Worm (Caenorhabditis elegans) whole organism, L4 larva: ENCODE results near the gene C30H6.12.
A peak's percentile ranks its signal among the peaks of the same experiment; 100 is the strongest.

Experiments used
- F49E8.2 ChIP-seq: sonication (generic microtip); optimal IDR thresholded peaks from 2 replicates; lab custom pipeline; 2016; ENCODE audit warnings: missing compliant biosample characterization, mild to moderate bottlenecking, missing genetic modification characterization, borderline replicate concordance
- Y105C5A.15 ChIP-seq: fragments of 200-800 bp; sonication (Bioruptor generic); IDR thresholded peaks from 2 replicates; pipeline ENCODE4 v1.3.6; 2022; ENCODE audit warnings: missing genetic modification characterization, missing compliant biosample characterization
- Y48G9A.11 ChIP-seq: fragments of 200-800 bp; sonication (Bioruptor generic); IDR thresholded peaks from 2 replicates; pipeline ENCODE4 v1.3.6; 2022; ENCODE audit warnings: missing genetic modification reagents, missing genetic modification characterization, missing compliant biosample characterization
- Y5F2A.4 ChIP-seq: fragments of 200-800 bp; sonication (Bioruptor generic); optimal IDR thresholded peaks from 2 replicates; lab custom pipeline; 2018; ENCODE audit warnings: mild to moderate bottlenecking, missing genetic modification characterization, missing compliant biosample characterization
- ZK337.2 ChIP-seq: fragments of 200-800 bp; sonication (Bioruptor generic); IDR thresholded peaks from 2 replicates; pipeline ENCODE4 v1.3.6; 2022; ENCODE audit warnings: missing genetic modification reagents, missing genetic modification characterization, missing compliant biosample characterization
- ZK546.5 ChIP-seq, 2 experiments: sonication (generic microtip); optimal IDR thresholded peaks; 2 replicates each; lab custom pipeline; 2017; ENCODE audit warnings: missing biosample characterization in 2 of 2, missing genetic modification characterization in 2 of 2
- aha-1 ChIP-seq: fragments of 150-350 bp; peaks from one replicate; lab custom pipeline; 2014; ENCODE audit warnings: missing biosample characterization, missing genetic modification characterization
- arid-1 ChIP-seq: fragments of 200-800 bp; sonication (Bioruptor generic); conservative IDR thresholded peaks from 2 replicates; pipeline ENCODE4 v1.3.6; 2022; ENCODE audit warnings: missing genetic modification reagents, missing genetic modification characterization, missing compliant biosample characterization
- attf-4 ChIP-seq: sonication (generic microtip); optimal IDR thresholded peaks from 3 replicates; lab custom pipeline; 2017; ENCODE audit warnings: missing biosample characterization, missing genetic modification characterization
- ceh-62 ChIP-seq: sonication (generic microtip); optimal IDR thresholded peaks from 2 replicates; lab custom pipeline; 2017; ENCODE audit warnings: missing biosample characterization, missing genetic modification characterization
- ceh-82 ChIP-seq: sonication (generic microtip); optimal IDR thresholded peaks from 2 replicates; lab custom pipeline; 2017; ENCODE audit warnings: missing biosample characterization, missing genetic modification characterization
- ces-1 ChIP-seq: fragments of 150-350 bp; sonication (generic microtip); optimal IDR thresholded peaks from 4 replicates; lab custom pipeline; 2014; ENCODE audit warnings: missing biosample characterization, missing genetic modification reagents, missing genetic modification characterization
- dpl-1 ChIP-seq: fragments of 150-350 bp; optimal IDR thresholded peaks from 2 replicates; lab custom pipeline; 2014; ENCODE audit warnings: missing biosample characterization, missing genetic modification reagents, missing genetic modification characterization
- duxl-1 ChIP-seq: sonication (generic microtip); optimal IDR thresholded peaks from 2 replicates; lab custom pipeline; 2016; ENCODE audit warnings: mild to moderate bottlenecking, missing genetic modification characterization, moderate library complexity, missing compliant biosample characterization; ENCODE audit not compliant: poor library complexity
- dve-1 ChIP-seq: sonication (generic microtip); optimal IDR thresholded peaks from 2 replicates; lab custom pipeline; 2017; ENCODE audit warnings: antibody characterized with exemption, mild to moderate bottlenecking, missing genetic modification characterization, missing compliant biosample characterization; ENCODE audit not compliant: insufficient read depth
- fos-1 ChIP-seq: fragments of 150-350 bp; optimal IDR thresholded peaks from 2 replicates; lab custom pipeline; 2014; ENCODE audit warnings: missing biosample characterization, missing genetic modification characterization
- hlh-11 ChIP-seq: fragments of 200-800 bp; sonication (Bioruptor generic); optimal IDR thresholded peaks from 2 replicates; lab custom pipeline; 2018; ENCODE audit warnings: mild to moderate bottlenecking, missing genetic modification characterization, missing compliant biosample characterization
- hmg-1.1 ChIP-seq: fragments of 200-800 bp; sonication (Bioruptor generic); IDR thresholded peaks from 2 replicates; pipeline ENCODE4 v1.3.6; 2022; ENCODE audit warnings: missing genetic modification reagents, missing genetic modification characterization, missing compliant biosample characterization
- jun-1 ChIP-seq: fragments of 150-350 bp; optimal IDR thresholded peaks from 2 replicates; lab custom pipeline; 2014; ENCODE audit warnings: missing biosample characterization, missing genetic modification reagents, missing genetic modification characterization
- lin-29 ChIP-seq: fragments of 200-800 bp; sonication (Bioruptor generic); IDR thresholded peaks from 2 replicates; pipeline ENCODE4 v1.3.6; 2022; ENCODE audit warnings: missing genetic modification reagents, missing genetic modification characterization, missing compliant biosample characterization
- lin-39 ChIP-seq: fragments of 150-350 bp; optimal IDR thresholded peaks from 2 replicates; lab custom pipeline; 2014; ENCODE audit warnings: missing biosample characterization, missing genetic modification reagents, missing genetic modification characterization
- lir-3 ChIP-seq: sonication (generic microtip); optimal IDR thresholded peaks from 2 replicates; lab custom pipeline; 2016; ENCODE audit warnings: mild to moderate bottlenecking, missing genetic modification characterization, missing compliant biosample characterization
- madf-9 ChIP-seq: fragments of 200-800 bp; sonication (Bioruptor generic); conservative IDR thresholded peaks from 2 replicates; pipeline ENCODE4 v1.3.6; 2022; ENCODE audit warnings: missing genetic modification reagents, missing genetic modification characterization, missing compliant biosample characterization
- mdt-29 ChIP-seq: fragments of 200-800 bp; sonication (Bioruptor generic); IDR thresholded peaks from 2 replicates; pipeline ENCODE4 v1.3.6; 2022; ENCODE audit warnings: missing genetic modification reagents, missing genetic modification characterization, missing compliant biosample characterization
- nhr-10 ChIP-seq: fragments of 150-350 bp; optimal IDR thresholded peaks from 2 replicates; lab custom pipeline; 2014; ENCODE audit warnings: missing biosample characterization, missing genetic modification characterization
- nhr-237 ChIP-seq: sonication (generic microtip); optimal IDR thresholded peaks from 2 replicates; lab custom pipeline; 2017; ENCODE audit warnings: missing biosample characterization, missing genetic modification characterization
- nhr-28 ChIP-seq: fragments of 150-350 bp; optimal IDR thresholded peaks from 2 replicates; lab custom pipeline; 2014; ENCODE audit warnings: missing biosample characterization, missing genetic modification characterization
- nhr-77 ChIP-seq: fragments of 150-350 bp; optimal IDR thresholded peaks from 2 replicates; lab custom pipeline; 2014; ENCODE audit warnings: missing biosample characterization, missing genetic modification characterization
- rbr-2 ChIP-seq: sonication (generic microtip); optimal IDR thresholded peaks from 2 replicates; lab custom pipeline; 2016; ENCODE audit warnings: missing genotype, missing genetic modification characterization, missing compliant biosample characterization
- saeg-2 ChIP-seq: fragments of 200-800 bp; sonication (Bioruptor generic); IDR thresholded peaks from 2 replicates; pipeline ENCODE4 v1.3.6; 2022; ENCODE audit warnings: missing genetic modification reagents, missing genetic modification characterization, missing compliant biosample characterization
- sdz-12 ChIP-seq: fragments of 200-800 bp; sonication (Bioruptor generic); optimal IDR thresholded peaks from 2 replicates; lab custom pipeline; 2018; ENCODE audit warnings: mild to moderate bottlenecking, missing genetic modification characterization, missing compliant biosample characterization
- tag-97 ChIP-seq: fragments of 200-800 bp; sonication (Bioruptor generic); IDR thresholded peaks from 2 replicates; pipeline ENCODE4 v1.3.6; 2022; ENCODE audit warnings: missing genetic modification characterization, missing compliant biosample characterization
- tra-1 ChIP-seq: fragments of 200-800 bp; sonication (Bioruptor generic); IDR thresholded peaks from 2 replicates; pipeline ENCODE4 v1.3.6; 2022; ENCODE audit warnings: missing genetic modification reagents, missing genetic modification characterization, missing compliant biosample characterization
- unc-62 ChIP-seq, 3 experiments: fragments of 150-350 bp in 1 of 3; sonication (generic microtip); optimal IDR thresholded peaks in 2 of 3; peaks in 1 of 3; 1 replicate in 1 of 3; 2 replicates in 2 of 3; lab custom pipeline; 2014 to 2017; ENCODE audit warnings: missing biosample characterization in 3 of 3, missing genetic modification characterization in 3 of 3, missing genetic modification reagents in 3 of 3, missing genotype in 1 of 3
- zag-1 ChIP-seq: fragments of 150-350 bp; optimal IDR thresholded peaks from 2 replicates; lab custom pipeline; 2014; ENCODE audit warnings: missing biosample characterization, missing genetic modification characterization
- ztf-11 ChIP-seq: fragments of 150-350 bp; optimal IDR thresholded peaks from 2 replicates; lab custom pipeline; 2014; ENCODE audit warnings: missing biosample characterization, missing genetic modification characterization

Gene C30H6.12

DNA sequence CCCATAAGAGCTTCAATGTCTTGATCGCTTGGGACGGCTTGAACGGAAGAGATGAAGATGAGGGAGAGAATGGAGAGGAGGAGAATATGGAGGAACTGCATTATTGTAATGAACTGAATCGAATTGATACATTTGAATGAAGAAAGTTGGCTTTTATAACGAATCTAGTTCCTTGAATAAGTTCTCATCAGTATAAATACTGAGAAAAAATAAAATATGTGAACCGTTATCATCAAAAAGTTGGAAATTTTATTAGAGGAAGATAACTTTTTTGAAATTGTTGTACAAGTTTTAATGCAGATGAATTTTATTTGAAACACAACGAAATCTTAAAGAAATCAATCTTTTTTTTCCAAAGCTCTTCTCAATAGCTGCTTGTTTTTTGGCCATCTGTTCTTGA is 23.9 kb downstream of the C30H6.12 start, which contains the start of gene T02D1.7 (continued):
- TF ChIP-seq hlh-11 (tag; lab: Kevin White, UChicago) = no peak

ce11 chrIV:17407491-17407890 is 24.3 kb downstream of the C30H6.12 start, which contains the start of gene T02D1.9:
T02D1.9 (minus strand) TSS chrIV:17407591.
- TF ChIP-seq aha-1 (tag; lab: Kevin White, UChicago) = peak; percentile 26
- TF ChIP-seq ztf-11 (tag; lab: Kevin White, UChicago) = no peak
- no peak for TF ChIP-seq nhr-77 (tag; lab: Kevin White, UChicago)
- TF ChIP-seq ZK546.5 (tag; optimal IDR thresholded peaks at IDR 0.05; lab: Kevin White, UChicago) = no peak

ce11 chrIV:17413343-17413742 is 30.2 kb downstream of the C30H6.12 start:
- no peak for TF ChIP-seq lin-29
- TF ChIP-seq unc-62 (GFP tag; optimal IDR thresholded peaks at IDR 0.05 in 1 of 2; lab: Kevin White, UChicago) = peak in 1 of 2 experiments; percentile 90
- no peak for TF ChIP-seq unc-62 (tag; optimal IDR thresholded peaks at IDR 0.05; lab: Kevin White, UChicago)

DNA sequence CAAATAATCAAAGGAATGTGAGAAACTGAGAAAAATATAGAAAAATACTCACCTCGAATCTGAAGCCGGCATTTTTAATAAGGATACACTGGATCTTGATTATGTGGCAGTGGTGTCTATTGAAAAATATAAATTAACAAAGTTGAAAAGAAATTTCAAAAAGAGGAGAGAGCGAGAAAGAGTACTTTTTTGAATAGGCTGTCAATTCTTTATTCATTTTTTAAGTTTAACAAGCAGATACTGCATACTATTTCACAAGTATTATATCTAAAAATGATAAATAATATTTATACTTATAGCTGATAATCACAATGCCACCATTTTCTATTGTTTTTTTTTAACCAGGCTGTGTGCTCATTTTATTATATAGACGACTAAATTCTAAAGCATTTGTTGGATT is 34.6 kb downstream of the C30H6.12 start, which contains the start of gene npr-26:
TSS of gene npr-26 (minus strand) at position 101 of the 400 bp plus-strand sequence.
- TF ChIP-seq dpl-1 (GFP tag; lab: Kevin White, UChicago) (no peak), tag-97 (GFP tag; lab: Robert Waterston, UW) (no peak), lin-29 (no peak), aha-1 (tag; lab: Kevin White, UChicago) (no peak), dve-1 (no peak), lir-3 (tag; lab: Kevin White, UChicago) (no peak), hlh-11 (tag; lab: Kevin White, UChicago) (no peak), F49E8.2 (no peak), ces-1 (GFP tag; lab: Kevin White, UChicago) (no peak), saeg-2 (no peak), ZK337.2 (GFP tag; lab: Robert Waterston, UW) (no peak), ceh-62 (tag; lab: Kevin White, UChicago) (no peak), ceh-82 (tag; lab: Kevin White, UChicago) (no peak), Y48G9A.11 (GFP tag; lab: Robert Waterston, UW) (no peak), zag-1 (tag; lab: Kevin White, UChicago) (no peak), nhr-10 (no peak), mdt-29 (GFP tag; lab: Robert Waterston, UW) (no peak)

DNA sequence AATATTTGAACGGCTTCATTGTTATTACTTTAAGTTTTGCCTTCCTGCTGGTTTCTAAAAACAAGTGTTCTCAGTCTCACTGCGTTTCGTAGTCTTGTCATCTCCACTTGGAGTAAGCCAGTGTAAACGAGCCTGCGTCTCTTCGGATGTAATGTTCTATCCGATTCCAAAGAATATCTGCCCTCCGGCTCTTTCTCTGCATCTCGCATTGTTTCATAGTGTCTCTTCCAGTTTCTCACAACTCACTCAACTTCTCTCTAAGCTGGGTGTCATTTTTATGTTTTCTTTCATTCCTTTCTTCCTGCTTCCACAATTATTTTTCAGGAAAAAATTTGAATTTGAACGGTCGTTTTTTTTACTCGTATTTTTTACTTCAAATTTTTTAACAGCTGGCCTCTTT is 43.8 kb downstream of the C30H6.12 start:
- peak in 1 of 2 experiments; percentile 97 for TF ChIP-seq unc-62 (GFP tag; optimal IDR thresholded peaks at IDR 0.05 in 1 of 2; lab: Kevin White, UChicago)
- TF ChIP-seq unc-62 (tag; optimal IDR thresholded peaks at IDR 0.05; lab: Kevin White, UChicago) = no peak
- TF ChIP-seq jun-1 (tag; lab: Kevin White, UChicago) = no peak
- peak; percentile 20 for TF ChIP-seq rbr-2 (tag; lab: Kevin White, UChicago)

DNA sequence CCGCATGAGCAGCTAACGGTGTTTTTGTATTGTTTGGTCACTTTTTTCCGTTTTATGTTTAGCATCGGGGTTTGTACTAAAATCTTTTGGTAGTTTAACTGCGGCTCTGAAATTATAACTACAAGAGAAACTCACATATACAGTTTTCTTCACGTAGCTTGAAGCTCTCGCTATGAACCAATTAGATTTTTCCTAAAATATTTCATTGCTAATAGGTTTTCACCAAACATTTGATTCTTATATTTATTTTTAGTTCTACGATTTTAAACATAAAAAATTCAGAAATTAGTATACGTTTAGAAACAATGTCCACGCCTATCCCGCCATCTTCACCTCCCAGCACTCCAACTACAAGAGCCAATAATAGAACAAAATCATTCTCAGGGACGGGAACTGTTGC is 44.3 kb downstream of the C30H6.12 start, which contains the start of gene C06A12.3:
TSS of gene C06A12.3 (plus strand) at position 301 of the 400 bp plus-strand sequence.
- TF ChIP-seq arid-1 (GFP tag; lab: Robert Waterston, UW) = no peak
- TF ChIP-seq nhr-10 = no peak
- no peak for TF ChIP-seq mdt-29 (GFP tag; lab: Robert Waterston, UW)
- TF ChIP-seq Y105C5A.15 (GFP tag; lab: Robert Waterston, UW) = no peak
- no peak for TF ChIP-seq hmg-1.1 (GFP tag; lab: Robert Waterston, UW)
- TF ChIP-seq lin-39 (tag; lab: Kevin White, UChicago) = no peak
- TF ChIP-seq sdz-12 (GFP tag; lab: Kevin White, UChicago) = no peak
- TF ChIP-seq nhr-28 (tag; lab: Kevin White, UChicago) = no peak
- no peak for TF ChIP-seq nhr-237 (tag; lab: Kevin White, UChicago)
- no peak for TF ChIP-seq Y5F2A.4 (GFP tag; lab: Kevin White, UChicago)
- no peak for TF ChIP-seq duxl-1
- TF ChIP-seq ZK546.5 (tag; optimal IDR thresholded peaks at IDR 0.05; lab: Kevin White, UChicago) = no peak
- TF ChIP-seq fos-1 (tag; lab: Kevin White, UChicago) = no peak
- TF ChIP-seq tra-1 (GFP tag; lab: Robert Waterston, UW) = no peak
- no peak for TF ChIP-seq attf-4
- TF ChIP-seq madf-9 (GFP tag; lab: Robert Waterston, UW) = no peak
- no peak for TF ChIP-seq tag-97 (GFP tag; lab: Robert Waterston, UW)
- TF ChIP-seq aha-1 (tag; lab: Kevin White, UChicago) = no peak
- no peak for TF ChIP-seq dpl-1 (GFP tag; lab: Kevin White, UChicago)
- TF ChIP-seq, all 104 proteins: peak for 0
